Worm (Caenorhabditis elegans): Measurements from ENCODE around the gene F22E5.1.

DNA sequence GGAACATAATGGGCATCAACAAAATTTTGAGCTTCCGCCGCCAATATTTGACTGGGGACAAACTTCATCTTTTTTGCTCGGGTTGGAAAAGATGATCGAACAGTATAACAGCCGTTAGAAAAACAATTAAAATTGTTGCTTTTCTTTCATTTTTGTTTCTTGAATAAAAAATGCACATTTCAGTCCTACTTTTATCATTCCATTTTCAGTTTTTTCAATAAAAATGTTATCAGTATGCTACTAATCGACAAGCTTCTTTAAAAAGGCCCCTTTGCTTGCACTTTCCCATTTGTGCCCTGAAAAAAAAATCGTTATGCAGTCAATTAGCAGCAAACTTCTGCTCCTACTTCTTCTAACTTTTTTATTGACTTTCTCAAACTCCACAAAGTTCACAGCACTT, 31.8 kb upstream of the F22E5.1 start, which contains the start of gene F22E5.7:
- TF ChIP-seq fos-1 (tag; optimal IDR thresholded peaks at IDR 0.05) = no peak
- no peak for TF ChIP-seq ceh-82 (tag; optimal IDR thresholded peaks at IDR 0.05)
- no peak for TF ChIP-seq aly-2 (tag; optimal IDR thresholded peaks at IDR 0.05)
- TF ChIP-seq elt-2 (tag; optimal IDR thresholded peaks at IDR 0.05) = no peak
- TF ChIP-seq mdl-1 (tag; optimal IDR thresholded peaks at IDR 0.05) = no peak
- TF ChIP-seq lin-39 (tag; optimal IDR thresholded peaks at IDR 0.05) = no peak
- no peak for TF ChIP-seq sea-2 (GFP tag; optimal IDR thresholded peaks at IDR 0.05)
- TF ChIP-seq ceh-28 (tag; optimal IDR thresholded peaks at IDR 0.05) = no peak
- no peak for TF ChIP-seq ztf-11 (tag; optimal IDR thresholded peaks at IDR 0.05)
- no peak for TF ChIP-seq fkh-2 (tag; optimal IDR thresholded peaks at IDR 0.05)
- TF ChIP-seq R02D3.7 (tag; optimal IDR thresholded peaks at IDR 0.05) = no peak
